Worm (Caenorhabditis elegans): Measurements from ENCODE around the gene zig-8.

ce11 chrIII:13104410-13104809 is 15.2 kb upstream of the zig-8 start:
- no peak for TF ChIP-seq ces-1 (GFP tag; optimal IDR thresholded peaks at IDR 0.05)
- no peak for TF ChIP-seq aha-1 (tag; optimal IDR thresholded peaks at IDR 0.05)
- no peak for TF ChIP-seq ama-1 (optimal IDR thresholded peaks at IDR 0.05)
- TF ChIP-seq elt-2 (tag; optimal IDR thresholded peaks at IDR 0.05), result no peak
- no peak for TF ChIP-seq lsy-2 (tag; optimal IDR thresholded peaks at IDR 0.05)
- no peak for TF ChIP-seq xbp-1 (tag; optimal IDR thresholded peaks at IDR 0.05)
